Fruit fly (Drosophila melanogaster) whole organism, embryonic: Measurements from ENCODE around the gene CG6415.

Experiments
- Awh ChIP-seq: fragments of 200-800 bp; sonication (Bioruptor generic); IDR thresholded peaks from 2 replicates; pipeline ENCODE4, ENCODE4 v1.3.6; 2022; ENCODE audit warnings: missing biosample characterization, missing genetic modification characterization
- BtbVII ChIP-seq: fragments of 200-800 bp; sonication (Bioruptor generic); optimal IDR thresholded peaks from 3 replicates; lab custom pipeline; 2017; ENCODE audit warnings: missing biosample characterization, mild to moderate bottlenecking, missing genetic modification characterization
- CG10654 ChIP-seq: fragments of 200-800 bp; sonication (Bioruptor generic); optimal IDR thresholded peaks from 2 replicates; lab custom pipeline; 2016; ENCODE audit warnings: missing biosample characterization, missing genetic modification characterization
- CG10979 ChIP-seq: fragments of 200-800 bp; sonication (Bioruptor generic); optimal IDR thresholded peaks from 2 replicates; lab custom pipeline; 2018; ENCODE audit warnings: missing biosample characterization, mild to moderate bottlenecking, missing genetic modification characterization, moderate library complexity
- CG12391 ChIP-seq: fragments of 200-800 bp; sonication (Bioruptor generic); optimal IDR thresholded peaks from 3 replicates; lab custom pipeline; 2018; ENCODE audit warnings: missing biosample characterization, mild to moderate bottlenecking, missing genetic modification characterization, moderate library complexity
- CG12769 ChIP-seq: fragments of 200-800 bp; sonication (Bioruptor generic); optimal IDR thresholded peaks from 2 replicates; lab custom pipeline; 2019; ENCODE audit warnings: missing biosample characterization, mild to moderate bottlenecking, missing genetic modification characterization, moderate library complexity
- CG13287 ChIP-seq: fragments of 200-800 bp; sonication (Bioruptor generic); IDR thresholded peaks from 2 replicates; pipeline ENCODE4 v1.3.6; 2022; ENCODE audit warnings: missing biosample characterization, missing genetic modification characterization; ENCODE audit not compliant: partially characterized antibody
- CG14014 ChIP-seq: fragments of 200-800 bp; sonication (Bioruptor generic); IDR thresholded peaks from 2 replicates; pipeline ENCODE4 v1.3.6; 2022; ENCODE audit warnings: missing biosample characterization, missing genetic modification characterization
- CG14441 ChIP-seq: fragments of 200-800 bp; sonication (Bioruptor generic); IDR thresholded peaks from 2 replicates; pipeline ENCODE4 v1.3.6; 2022; ENCODE audit warnings: missing biosample characterization, missing genetic modification characterization
- CG15696 ChIP-seq: fragments of 200-800 bp; sonication (Bioruptor generic); optimal IDR thresholded peaks from 2 replicates; lab custom pipeline; 2019; ENCODE audit warnings: missing biosample characterization, mild to moderate bottlenecking, missing genetic modification characterization, moderate library complexity
- CG16815 ChIP-seq: fragments of 200-800 bp; sonication (Bioruptor generic); optimal IDR thresholded peaks from 3 replicates; lab custom pipeline; 2017; ENCODE audit warnings: missing biosample characterization, mild to moderate bottlenecking, missing genetic modification characterization
- CG17359 ChIP-seq: fragments of 200-800 bp; sonication (Bioruptor generic); optimal IDR thresholded peaks from 3 replicates; lab custom pipeline; 2018; ENCODE audit warnings: missing biosample characterization, mild to moderate bottlenecking, missing genetic modification characterization, moderate library complexity
- CG17829 ChIP-seq: fragments of 200-800 bp; optimal IDR thresholded peaks from 2 replicates; lab custom pipeline; 2019; ENCODE audit warnings: missing biosample characterization, mild to moderate bottlenecking, missing genetic modification characterization, moderate library complexity
- CG18599 ChIP-seq: fragments of 200-800 bp; sonication (Bioruptor generic); optimal IDR thresholded peaks from 3 replicates; lab custom pipeline; 2017; ENCODE audit warnings: missing biosample characterization, missing genetic modification characterization, mild to moderate bottlenecking, moderate library complexity, missing genetic modification reagents
- CG2199 ChIP-seq: fragments of 200-800 bp; sonication (Bioruptor generic); IDR thresholded peaks from 3 replicates; pipeline ENCODE4 v1.3.6; 2022; ENCODE audit warnings: missing biosample characterization, missing genetic modification characterization
- CG2202 ChIP-seq: fragments of 200-800 bp; sonication (Bioruptor generic); optimal IDR thresholded peaks from 2 replicates; lab custom pipeline; 2018; ENCODE audit warnings: missing biosample characterization, mild to moderate bottlenecking, missing genetic modification characterization
- CG2889 ChIP-seq: fragments of 200-800 bp; sonication (Bioruptor generic); IDR thresholded peaks from 3 replicates; pipeline ENCODE4 v1.3.6; 2022; ENCODE audit warnings: missing biosample characterization, missing genetic modification characterization
- CG34224 ChIP-seq: fragments of 200-800 bp; sonication (Bioruptor generic); IDR thresholded peaks from 3 replicates; pipeline ENCODE4 v1.3.6; 2022; ENCODE audit warnings: missing biosample characterization, missing genetic modification characterization; ENCODE audit not compliant: partially characterized antibody
- CG3726 ChIP-seq: fragments of 200-800 bp; sonication (Bioruptor generic); IDR thresholded peaks from 3 replicates; pipeline ENCODE4, ENCODE4 v1.3.6; 2022; ENCODE audit warnings: missing biosample characterization, missing genetic modification characterization
- CG3847 ChIP-seq: fragments of 200-800 bp; sonication (Bioruptor generic); IDR thresholded peaks from 2 replicates; pipeline ENCODE4 v1.3.6; 2022; ENCODE audit warnings: missing biosample characterization, missing genetic modification characterization
- CG4328 ChIP-seq: fragments of 200-800 bp; sonication (Bioruptor generic); optimal IDR thresholded peaks from 3 replicates; lab custom pipeline; 2017; ENCODE audit warnings: missing biosample characterization, missing genetic modification reagents, missing genetic modification characterization
- CG6683 ChIP-seq: fragments of 200-800 bp; sonication (Bioruptor generic); optimal IDR thresholded peaks from 2 replicates; lab custom pipeline; 2017; ENCODE audit warnings: missing biosample characterization, mild to moderate bottlenecking, missing genetic modification characterization, missing genetic modification reagents
- CG6689 ChIP-seq: fragments of 200-800 bp; sonication (Bioruptor generic); IDR thresholded peaks from 2 replicates; pipeline ENCODE4 v1.3.6; 2022; ENCODE audit warnings: missing biosample characterization, missing genetic modification characterization
- CG7839 ChIP-seq: fragments of 200-800 bp; sonication (Bioruptor generic); optimal IDR thresholded peaks from 3 replicates; lab custom pipeline; 2018; ENCODE audit warnings: missing biosample characterization, mild to moderate bottlenecking, missing genetic modification characterization, moderate library complexity
- CG8281 ChIP-seq: fragments of 200-800 bp; sonication (Bioruptor generic); optimal IDR thresholded peaks from 2 replicates; lab custom pipeline; 2018; ENCODE audit warnings: missing biosample characterization, mild to moderate bottlenecking, missing genetic modification characterization, moderate library complexity
- CG9215 ChIP-seq: fragments of 200-800 bp; sonication (Bioruptor generic); IDR thresholded peaks from 2 replicates; pipeline ENCODE4 v1.3.6; 2022; ENCODE audit warnings: missing biosample characterization, missing genetic modification characterization
- Dp ChIP-seq: fragments of 200-800 bp; sonication (Bioruptor generic); optimal IDR thresholded peaks from 2 replicates; lab custom pipeline; 2018; ENCODE audit warnings: missing biosample characterization, mild to moderate bottlenecking, missing genetic modification characterization, moderate library complexity
- Ets97D ChIP-seq: fragments of 200-800 bp; sonication (Bioruptor generic); optimal IDR thresholded peaks from 3 replicates; lab custom pipeline; 2016; ENCODE audit warnings: missing biosample characterization, missing genetic modification characterization
- Gsc ChIP-seq: fragments of 200-800 bp; sonication (Bioruptor generic); IDR thresholded peaks from 2 replicates; pipeline ENCODE4 v1.3.6; 2022; ENCODE audit warnings: missing biosample characterization, missing genetic modification characterization
- Hr51 ChIP-seq, 2 experiments: fragments of 200-800 bp; sonication (Bioruptor generic); optimal IDR thresholded peaks; 2 replicates in 1 of 2; 3 replicates in 1 of 2; lab custom pipeline; 2016 to 2018; ENCODE audit warnings: missing biosample characterization in 2 of 2, missing genetic modification characterization in 2 of 2, mild to moderate bottlenecking in 1 of 2, moderate library complexity in 1 of 2
- MESR4 ChIP-seq: fragments of 200-800 bp; sonication (Bioruptor generic); optimal IDR thresholded peaks from 2 replicates; lab custom pipeline; 2018; ENCODE audit warnings: missing biosample characterization, mild to moderate bottlenecking, missing genetic modification characterization, moderate library complexity
- Ptx1 ChIP-seq: fragments of 200-800 bp; sonication (Bioruptor generic); IDR thresholded peaks from 2 replicates; pipeline ENCODE4 v1.3.6; 2022; ENCODE audit warnings: missing biosample characterization, missing genetic modification characterization
- Trl ChIP-seq, 3 experiments: fragments of >200 bp in 2 of 3; fragments of 200-800 bp in 1 of 3; sonication (Bioruptor generic) in 1 of 3; optimal IDR thresholded peaks; 2 replicates in 1 of 3; 3 replicates in 2 of 3; lab custom pipeline; 2016 to 2017; ENCODE audit warnings: missing biosample characterization in 1 of 3, missing genetic modification characterization in 1 of 3
- Vsx1 ChIP-seq: fragments of 200-800 bp; sonication (Bioruptor generic); optimal IDR thresholded peaks from 2 replicates; lab custom pipeline; 2017; ENCODE audit warnings: missing biosample characterization, mild to moderate bottlenecking, missing genetic modification characterization, missing genetic modification reagents
- ab ChIP-seq: fragments of 200-800 bp; sonication (Bioruptor generic); optimal IDR thresholded peaks from 2 replicates; lab custom pipeline; 2016; ENCODE audit warnings: missing biosample characterization, missing genetic modification characterization
- crc ChIP-seq: fragments of 200-800 bp; sonication (Bioruptor generic); optimal IDR thresholded peaks from 2 replicates; lab custom pipeline; 2016; ENCODE audit warnings: missing biosample characterization, missing genetic modification characterization
- dan ChIP-seq: fragments of 200-800 bp; sonication (Bioruptor generic); IDR thresholded peaks from 2 replicates; pipeline ENCODE4 v1.3.6; 2022; ENCODE audit warnings: missing biosample characterization, missing genetic modification characterization
- dpn ChIP-seq, 2 experiments: fragments of 200-800 bp; sonication (Bioruptor generic); optimal IDR thresholded peaks; 3 replicates each; lab custom pipeline; 2016; ENCODE audit warnings: missing biosample characterization in 2 of 2, missing genetic modification characterization in 2 of 2
- dysf ChIP-seq: fragments of 200-800 bp; sonication (Bioruptor generic); IDR thresholded peaks from 3 replicates; pipeline ENCODE4 v1.3.6; 2022; ENCODE audit warnings: missing biosample characterization, missing genetic modification characterization
- esg ChIP-seq: fragments of 200-800 bp; sonication (Bioruptor generic); conservative IDR thresholded peaks from 2 replicates; pipeline ENCODE4 v1.3.6; 2022; ENCODE audit warnings: missing biosample characterization, missing genetic modification characterization
- fu2 ChIP-seq: fragments of 200-800 bp; sonication (Bioruptor generic); optimal IDR thresholded peaks from 2 replicates; lab custom pipeline; 2016; ENCODE audit warnings: missing biosample characterization, missing genetic modification characterization
- kay ChIP-seq: fragments of 200-800 bp; sonication (Bioruptor generic); optimal IDR thresholded peaks from 2 replicates; lab custom pipeline; 2016; ENCODE audit warnings: missing biosample characterization, missing genetic modification characterization
- lmd ChIP-seq: fragments of 200-800 bp; sonication (Bioruptor generic); IDR thresholded peaks from 2 replicates; pipeline ENCODE4 v1.3.6; 2022; ENCODE audit warnings: missing biosample characterization, missing genetic modification characterization
- ro ChIP-seq: fragments of 200-800 bp; sonication (Bioruptor generic); IDR thresholded peaks from 2 replicates; pipeline ENCODE4 v1.3.6; 2022; ENCODE audit warnings: missing biosample characterization, missing genetic modification characterization
- sisA ChIP-seq: fragments of 200-800 bp; sonication (Bioruptor generic); IDR thresholded peaks from 2 replicates; pipeline ENCODE4 v1.3.6; 2022; ENCODE audit warnings: missing biosample characterization, missing genetic modification characterization
- tin ChIP-seq: fragments of 200-800 bp; sonication (Bioruptor generic); optimal IDR thresholded peaks from 3 replicates; lab custom pipeline; 2016; ENCODE audit warnings: missing biosample characterization, missing genetic modification characterization
- tio ChIP-seq: fragments of 200-800 bp; sonication (Bioruptor generic); optimal IDR thresholded peaks from 2 replicates; lab custom pipeline; 2017; ENCODE audit warnings: missing biosample characterization, missing genetic modification characterization, inconsistent platforms
- vfl ChIP-seq: fragments of 200-800 bp; sonication (Bioruptor generic); optimal IDR thresholded peaks from 2 replicates; lab custom pipeline; 2016; ENCODE audit warnings: missing biosample characterization, missing genetic modification characterization
- wdn ChIP-seq: fragments of 200-800 bp; sonication (Bioruptor generic); IDR thresholded peaks from 2 replicates; pipeline ENCODE4 v1.3.6; 2022; ENCODE audit warnings: missing biosample characterization, missing genetic modification characterization
- zen ChIP-seq: fragments of 200-800 bp; sonication (Bioruptor generic); optimal IDR thresholded peaks from 3 replicates; lab custom pipeline; 2018; ENCODE audit warnings: missing biosample characterization, mild to moderate bottlenecking, missing genetic modification characterization, moderate library complexity
- zen2 ChIP-seq: fragments of 200-800 bp; sonication (Bioruptor generic); IDR thresholded peaks from 3 replicates; pipeline ENCODE4 v1.3.6; 2022; ENCODE audit warnings: missing biosample characterization, missing genetic modification characterization; ENCODE audit not compliant: partially characterized antibody

The CG6415 gene

DNA sequence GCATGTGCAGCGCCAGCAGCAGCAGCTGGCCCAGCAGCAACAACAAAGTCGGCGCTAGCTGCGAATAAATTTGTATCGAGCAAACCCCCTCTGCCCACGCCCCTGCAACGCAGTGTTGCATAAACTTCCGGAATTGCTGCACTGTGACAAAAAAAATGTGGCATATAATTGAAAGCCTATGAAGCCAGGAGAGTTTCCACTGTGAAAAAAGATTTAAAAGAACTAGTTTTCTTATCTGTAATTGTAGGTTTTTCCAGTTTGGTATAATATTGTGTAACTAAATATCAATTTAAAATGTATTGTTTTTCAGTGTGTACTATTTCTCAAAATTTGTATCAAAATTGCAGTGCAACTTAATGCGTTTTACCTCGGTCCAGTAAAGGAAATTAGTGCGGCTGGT, 44.8 kb downstream of the CG6415 start:
- no peak for TF ChIP-seq CG10654 (GFP tag; lab: Kevin White, UChicago)
- TF ChIP-seq MESR4 (GFP tag; lab: Kevin White, UChicago): no peak
- no peak for TF ChIP-seq CG6689 (GFP tag; lab: Robert Waterston, UW)
- TF ChIP-seq CG17829 (tag; lab: Kevin White, UChicago): no peak
- TF ChIP-seq zen (tag; lab: Kevin White, UChicago): no peak
- no peak for TF ChIP-seq Vsx1 (GFP tag; lab: Kevin White, UChicago)
- TF ChIP-seq wdn (GFP tag; lab: Robert Waterston, UW): no peak
- TF ChIP-seq tio (GFP tag; lab: Kevin White, UChicago): no peak
- no peak for TF ChIP-seq CG8281 (tag; lab: Kevin White, UChicago)
- TF ChIP-seq CG3847 (GFP tag; lab: Robert Waterston, UW): no peak
- TF ChIP-seq zen2 (GFP tag; lab: Robert Waterston, UW): no peak
- TF ChIP-seq ro (GFP tag; lab: Robert Waterston, UW): no peak
- TF ChIP-seq dpn (GFP tag; optimal IDR thresholded peaks at IDR 0.05; lab: Kevin White, UChicago): no peak
- no peak for TF ChIP-seq BtbVII (GFP tag; lab: Kevin White, UChicago)
- TF ChIP-seq lmd: no peak
- TF ChIP-seq dysf (GFP tag; lab: Robert Waterston, UW): no peak
- no peak for TF ChIP-seq CG15696 (tag; lab: Kevin White, UChicago)
- no peak for TF ChIP-seq vfl (GFP tag; lab: Kevin White, UChicago)
- no peak for TF ChIP-seq Hr51 (GFP tag; optimal IDR thresholded peaks at IDR 0.05; lab: Kevin White, UChicago)
- no peak for TF ChIP-seq CG13287 (GFP tag; lab: Robert Waterston, UW)
- no peak for TF ChIP-seq Trl (optimal IDR thresholded peaks at IDR 0.05; lab: Kevin White, UChicago)
- TF ChIP-seq Trl (GFP tag; optimal IDR thresholded peaks at IDR 0.05; lab: Kevin White, UChicago): no peak
- TF ChIP-seq fu2 (GFP tag; lab: Kevin White, UChicago): no peak
- TF ChIP-seq Ptx1: no peak
- no peak for TF ChIP-seq Gsc
- TF ChIP-seq CG14014 (GFP tag; lab: Robert Waterston, UW): no peak
- no peak; the same call in 1 of the 2 replicates for TF ChIP-seq esg (GFP tag; lab: Robert Waterston, UW)
- no peak for TF ChIP-seq Awh (GFP tag; lab: Robert Waterston, UW)
- TF ChIP-seq CG18599 (GFP tag; lab: Kevin White, UChicago): no peak
- TF ChIP-seq CG2199 (GFP tag; lab: Robert Waterston, UW): 0 out of 3 replicates have a peak, but pooled peaks have one; percentile 21
- TF ChIP-seq Ets97D (GFP tag; lab: Kevin White, UChicago): no peak
- TF ChIP-seq CG3726 (GFP tag; lab: Robert Waterston, UW): no peak
- TF ChIP-seq crc (GFP tag; lab: Kevin White, UChicago): no peak
- TF ChIP-seq CG10979 (tag; lab: Kevin White, UChicago): peak; percentile 16
- peak; percentile 40 for TF ChIP-seq CG17359 (tag; lab: Kevin White, UChicago)
- no peak for TF ChIP-seq CG12769 (tag; lab: Kevin White, UChicago)
- no peak for TF ChIP-seq CG9215 (GFP tag; lab: Robert Waterston, UW)
- TF ChIP-seq dan (GFP tag; lab: Robert Waterston, UW): no peak
- no peak for TF ChIP-seq ab (GFP tag; lab: Kevin White, UChicago)
- no peak for TF ChIP-seq Dp
- TF ChIP-seq CG34224: no peak
- no peak for TF ChIP-seq tin (GFP tag; lab: Kevin White, UChicago)
- no peak for TF ChIP-seq CG14441 (GFP tag; lab: Robert Waterston, UW)
- peak; percentile 7 for TF ChIP-seq CG12391 (tag; lab: Kevin White, UChicago)
- no peak for TF ChIP-seq CG2889 (GFP tag; lab: Robert Waterston, UW)
- TF ChIP-seq CG6683: no peak
- no peak for TF ChIP-seq CG7839 (tag; lab: Kevin White, UChicago)
- no peak for TF ChIP-seq CG4328 (GFP tag; lab: Kevin White, UChicago)
- TF ChIP-seq sisA: peak; percentile 40; the same call in 1 of the 2 replicates
- TF ChIP-seq CG2202: no peak
- TF ChIP-seq CG16815 (GFP tag; lab: Kevin White, UChicago): no peak
- no peak for TF ChIP-seq kay (GFP tag; lab: Kevin White, UChicago)
